Worm (Caenorhabditis elegans) whole organism, L4 larva: ENCODE measurements around the gene dhs-12.

ENCODE experiments used
- F49E8.2 ChIP-seq: sonication (generic microtip); optimal IDR thresholded peaks from 2 replicates; lab custom pipeline; 2016; ENCODE audit warnings: missing compliant biosample characterization, mild to moderate bottlenecking, missing genetic modification characterization, borderline replicate concordance
- aha-1 ChIP-seq: fragments of 150-350 bp; peaks from one replicate; lab custom pipeline; 2014; ENCODE audit warnings: missing biosample characterization, missing genetic modification characterization
- daf-12 ChIP-seq: fragments of 150-350 bp; optimal IDR thresholded peaks from 2 replicates; lab custom pipeline; 2014; ENCODE audit warnings: missing biosample characterization, missing genetic modification reagents, missing genetic modification characterization
- daf-19 ChIP-seq: fragments of 200-800 bp; sonication (Bioruptor generic); conservative IDR thresholded peaks from 2 replicates; pipeline ENCODE4 v1.3.6; 2022; ENCODE audit warnings: missing genetic modification characterization, missing compliant biosample characterization
- egl-27 ChIP-seq: sonication (generic microtip); optimal IDR thresholded peaks from 3 replicates; lab custom pipeline; 2017; ENCODE audit warnings: missing biosample characterization, missing genetic modification reagents, missing genetic modification characterization
- lin-13 ChIP-seq: fragments of 150-350 bp; optimal IDR thresholded peaks from 2 replicates; lab custom pipeline; 2014; ENCODE audit warnings: missing biosample characterization, missing genetic modification reagents, missing genetic modification characterization
- php-3 ChIP-seq: fragments of 200-800 bp; sonication (Bioruptor generic); IDR thresholded peaks from 2 replicates; pipeline ENCODE4 v1.3.6; 2022; ENCODE audit warnings: missing genetic modification reagents, missing genetic modification characterization, missing compliant biosample characterization
- zip-11 ChIP-seq: fragments of 200-800 bp; sonication (Bioruptor generic); IDR thresholded peaks from 2 replicates; pipeline ENCODE4 v1.3.6; 2022; ENCODE audit warnings: missing genetic modification characterization, missing compliant biosample characterization

dhs-12 gene

DNA sequence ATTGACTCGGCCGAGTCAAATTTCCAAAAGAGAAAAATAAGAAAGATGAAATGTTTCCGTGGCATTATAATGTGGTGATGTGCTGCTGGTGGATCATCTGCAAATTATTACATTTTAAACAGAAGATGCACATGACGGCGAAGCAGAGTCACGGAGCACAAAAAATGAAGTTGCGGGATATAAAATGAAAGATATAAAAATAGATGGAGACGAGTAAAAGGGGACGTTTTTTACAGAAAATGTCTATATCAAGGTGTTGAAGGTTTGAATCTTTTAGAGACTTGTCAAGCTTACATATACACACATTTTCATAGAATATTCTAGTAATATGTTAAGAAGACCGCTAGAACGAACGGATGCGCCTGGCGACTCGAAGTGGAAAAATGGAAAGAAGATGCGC lies 52.1 kb downstream of the dhs-12 start, which contains the start of gene ptrg-1:
Gene ptrg-1, minus strand, starts transcription at position 101 of the 400 bp plus-strand sequence.
- TF ChIP-seq zip-11 (GFP tag; lab: Robert Waterston, UW) (no peak), php-3 (GFP tag; lab: Robert Waterston, UW) (no peak), daf-19 (GFP tag; lab: Robert Waterston, UW) (no peak), F49E8.2 (tag; lab: Kevin White, UChicago) (no peak), egl-27 (tag; lab: Kevin White, UChicago) (no peak), daf-12 (tag; lab: Kevin White, UChicago) (no peak), lin-13 (GFP tag; lab: Kevin White, UChicago) (no peak), aha-1 (tag; lab: Kevin White, UChicago) (peak; percentile 3)
